Worm (Caenorhabditis elegans) whole organism, L2 larva: ENCODE measurements around the gene mev-1.

ENCODE experiments used
- C34F6.9 ChIP-seq: fragments of 150-350 bp; optimal IDR thresholded peaks from 2 replicates; lab custom pipeline; 2014; ENCODE audit warnings: missing biosample characterization, missing genetic modification characterization
- ZK546.5 ChIP-seq: sonication (generic microtip); optimal IDR thresholded peaks from 2 replicates; lab custom pipeline; 2017; ENCODE audit warnings: missing biosample characterization, missing genetic modification characterization
- blmp-1 ChIP-seq: sonication (generic microtip); optimal IDR thresholded peaks from 2 replicates; lab custom pipeline; 2017; ENCODE audit warnings: missing genetic modification characterization, mild to moderate bottlenecking, missing compliant biosample characterization, antibody characterized with exemption, moderate library complexity; ENCODE audit not compliant: insufficient read depth
- ceh-82 ChIP-seq: fragments of 150-350 bp; optimal IDR thresholded peaks from 2 replicates; lab custom pipeline; 2014; ENCODE audit warnings: missing biosample characterization, missing genetic modification characterization
- dmd-4 ChIP-seq: sonication (generic microtip); optimal IDR thresholded peaks from 2 replicates; lab custom pipeline; 2017; ENCODE audit warnings: missing biosample characterization, missing genetic modification characterization
- mab-5 ChIP-seq: fragments of 150-350 bp; optimal IDR thresholded peaks from 2 replicates; lab custom pipeline; 2014; ENCODE audit warnings: missing biosample characterization, missing genetic modification characterization
- nhr-10 ChIP-seq: sonication (generic microtip); optimal IDR thresholded peaks from 2 replicates; lab custom pipeline; 2017; ENCODE audit warnings: missing biosample characterization, missing genetic modification characterization
- nhr-25 ChIP-seq: fragments of 150-350 bp; sonication (generic microtip); optimal IDR thresholded peaks from 3 replicates; lab custom pipeline; 2014; ENCODE audit warnings: missing biosample characterization, missing genetic modification characterization
- nhr-77 ChIP-seq: fragments of 150-350 bp; optimal IDR thresholded peaks from 2 replicates; lab custom pipeline; 2014; ENCODE audit warnings: missing biosample characterization, missing genetic modification characterization
- sem-4 ChIP-seq: fragments of 150-350 bp; optimal IDR thresholded peaks from 2 replicates; lab custom pipeline; 2014; ENCODE audit warnings: missing biosample characterization, missing genetic modification reagents, missing genetic modification characterization
- snpc-4 ChIP-seq: fragments of 150-350 bp; optimal IDR thresholded peaks from 2 replicates; lab custom pipeline; 2014; ENCODE audit warnings: missing biosample characterization, missing genetic modification characterization
- unc-62 ChIP-seq: fragments of 150-350 bp; optimal IDR thresholded peaks from 2 replicates; lab custom pipeline; 2014; ENCODE audit warnings: missing biosample characterization, missing genetic modification reagents, missing genetic modification characterization
- ztf-1 ChIP-seq: fragments of 200-800 bp; sonication (Bioruptor generic); conservative IDR thresholded peaks from 2 replicates; pipeline ENCODE4 v1.3.6; 2022; ENCODE audit warnings: missing genetic modification characterization, missing compliant biosample characterization
- ztf-11 ChIP-seq: sonication (generic microtip); optimal IDR thresholded peaks from 2 replicates; lab custom pipeline; 2017; ENCODE audit warnings: missing biosample characterization, missing genetic modification characterization

ce11 chrIII:10355382-10355781, 21.3 kb downstream of the mev-1 start, which contains the start of gene spp-1:
- no peak for TF ChIP-seq nhr-10
- no peak for TF ChIP-seq unc-62 (GFP tag; lab: Kevin White, UChicago)
- TF ChIP-seq mab-5 (tag; lab: Kevin White, UChicago): no peak
- TF ChIP-seq snpc-4 (tag; lab: Kevin White, UChicago): no peak
- no peak for TF ChIP-seq ztf-1
- no peak for TF ChIP-seq ZK546.5
- no peak for TF ChIP-seq ceh-82 (tag; lab: Kevin White, UChicago)
- TF ChIP-seq dmd-4: no peak
- no peak for TF ChIP-seq blmp-1 (tag; lab: Kevin White, UChicago)
- no peak for TF ChIP-seq ztf-11 (tag; lab: Kevin White, UChicago)
- no peak for TF ChIP-seq C34F6.9 (tag; lab: Kevin White, UChicago)
- no peak for TF ChIP-seq nhr-77 (tag; lab: Kevin White, UChicago)
- TF ChIP-seq sem-4 (tag; lab: Kevin White, UChicago): no peak
- no peak for TF ChIP-seq nhr-25
